Fruit fly (Drosophila melanogaster) whole organism, embryonic: Measurements from ENCODE around the gene CG3662.

Experiments
- CG8281 ChIP-seq: fragments of 200-800 bp; sonication (Bioruptor generic); optimal IDR thresholded peaks from 2 replicates; lab custom pipeline; 2018; ENCODE audit warnings: missing biosample characterization, mild to moderate bottlenecking, missing genetic modification characterization, moderate library complexity
- Dad ChIP-seq: fragments of 200-800 bp; sonication (Bioruptor generic); optimal IDR thresholded peaks from 3 replicates; lab custom pipeline; 2016; ENCODE audit warnings: missing biosample characterization, missing genetic modification characterization

dm6 chr2L:840022-840421 lies 18.9 kb downstream of the CG3662 start:
- TF ChIP-seq Dad (GFP tag; lab: Kevin White, UChicago) (no peak), CG8281 (tag; lab: Kevin White, UChicago) (no peak)
